Worm (Caenorhabditis elegans): ENCODE results near the gene H39E23.2.

DNA sequence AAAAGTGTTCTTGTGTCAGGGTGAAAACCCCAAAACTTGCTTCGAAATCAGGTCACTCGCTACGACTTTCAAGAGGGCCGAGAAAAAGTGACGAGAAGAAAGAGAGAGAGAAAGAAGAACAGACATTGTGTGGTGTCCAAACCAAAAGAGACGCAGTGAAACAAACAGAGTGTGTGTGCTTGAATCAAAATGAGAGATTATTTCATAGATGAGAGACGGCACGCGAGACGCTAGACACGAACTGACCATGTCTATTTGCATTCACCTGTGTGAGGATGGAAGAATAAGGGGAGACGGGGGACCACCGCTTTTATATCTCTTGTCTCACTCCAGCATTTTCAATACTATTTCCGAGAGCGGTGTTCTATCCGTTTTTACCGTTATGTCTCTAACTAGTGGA lies 26.0 kb downstream of the H39E23.2 start:
- TF ChIP-seq dmd-4 (tag; optimal IDR thresholded peaks at IDR 0.05), result no peak
- TF ChIP-seq Y55F3AM.14 (GFP tag; optimal IDR thresholded peaks at IDR 0.05), result no peak
- TF ChIP-seq unc-62 (GFP tag; optimal IDR thresholded peaks at IDR 0.05), result no peak
- TF ChIP-seq sma-9 (GFP tag; optimal IDR thresholded peaks at IDR 0.05), result peak; percentile 78
- TF ChIP-seq sma-9 (tag; optimal IDR thresholded peaks at IDR 0.05), result no peak
- TF ChIP-seq blmp-1 (tag; optimal IDR thresholded peaks at IDR 0.05; ENCODE audit: insufficient read depth), result peak; percentile 50
- TF ChIP-seq snpc-4 (tag; optimal IDR thresholded peaks at IDR 0.05), result peak; percentile 12
- TF ChIP-seq nhr-237 (tag; optimal IDR thresholded peaks at IDR 0.05), result no peak
- no peak for TF ChIP-seq unc-39 (tag; optimal IDR thresholded peaks at IDR 0.05)
- peak; percentile 6 to 62 for TF ChIP-seq lsy-2 (tag; optimal IDR thresholded peaks at IDR 0.05)

Measured in whole organism, L2 larva.